Fruit fly (Drosophila melanogaster) whole organism, embryonic: ENCODE data around the gene Hacd1.

ENCODE experiments used
- Asciz ChIP-seq: fragments of 200-800 bp; sonication (Bioruptor generic); optimal IDR thresholded peaks from 2 replicates; lab custom pipeline; 2017; ENCODE audit warnings: missing biosample characterization, mild to moderate bottlenecking, missing genetic modification characterization, missing genetic modification reagents
- B-H1 ChIP-seq: fragments of 200-800 bp; sonication (Bioruptor generic); IDR thresholded peaks from 3 replicates; pipeline ENCODE4 v1.3.6; 2022; ENCODE audit warnings: missing biosample characterization, missing genetic modification characterization
- CG10147 ChIP-seq: fragments of 200-800 bp; sonication (Bioruptor generic); optimal IDR thresholded peaks from 2 replicates; lab custom pipeline; 2019; ENCODE audit warnings: missing biosample characterization, mild to moderate bottlenecking, missing genetic modification characterization, moderate library complexity
- CG10462 ChIP-seq: fragments of 200-800 bp; sonication (Bioruptor generic); optimal IDR thresholded peaks from 2 replicates; lab custom pipeline; 2016; ENCODE audit warnings: missing biosample characterization, missing genetic modification characterization
- CG11723 ChIP-seq: fragments of 200-800 bp; sonication (Bioruptor generic); optimal IDR thresholded peaks from 2 replicates; lab custom pipeline; 2017; ENCODE audit warnings: missing biosample characterization, mild to moderate bottlenecking, missing genetic modification characterization
- CG1233 ChIP-seq: fragments of 200-800 bp; sonication (Bioruptor generic); optimal IDR thresholded peaks from 4 replicates; lab custom pipeline; 2018; ENCODE audit warnings: missing biosample characterization, mild to moderate bottlenecking, missing genetic modification characterization
- CG13123 ChIP-seq: fragments of 200-800 bp; sonication (Bioruptor generic); optimal IDR thresholded peaks from 2 replicates; lab custom pipeline; 2016; ENCODE audit warnings: missing biosample characterization, missing genetic modification characterization
- CG13894 ChIP-seq: fragments of 200-800 bp; sonication (Bioruptor generic); optimal IDR thresholded peaks from 3 replicates; lab custom pipeline; 2018; ENCODE audit warnings: missing biosample characterization, mild to moderate bottlenecking, missing genetic modification characterization, moderate library complexity
- CG15073 ChIP-seq: fragments of 200-800 bp; sonication (Bioruptor generic); optimal IDR thresholded peaks from 2 replicates; lab custom pipeline; 2016; ENCODE audit warnings: missing biosample characterization, missing genetic modification characterization
- CG15479 ChIP-seq: fragments of 200-800 bp; sonication (Bioruptor generic); optimal IDR thresholded peaks from 3 replicates; lab custom pipeline; 2019; ENCODE audit warnings: missing biosample characterization, mild to moderate bottlenecking, missing genetic modification characterization, moderate library complexity
- CG17568 ChIP-seq: fragments of 200-800 bp; sonication (Bioruptor generic); optimal IDR thresholded peaks from 2 replicates; lab custom pipeline; 2018; ENCODE audit warnings: missing biosample characterization, mild to moderate bottlenecking, missing genetic modification characterization, moderate library complexity
- CG17802 ChIP-seq: fragments of 200-800 bp; sonication (Bioruptor generic); optimal IDR thresholded peaks from 2 replicates; lab custom pipeline; 2018; ENCODE audit warnings: missing biosample characterization, mild to moderate bottlenecking, missing genetic modification characterization, moderate library complexity
- CG18764 ChIP-seq: fragments of 200-800 bp; sonication (Bioruptor generic); optimal IDR thresholded peaks from 3 replicates; lab custom pipeline; 2016; ENCODE audit warnings: missing biosample characterization, missing genetic modification characterization
- CG2129 ChIP-seq: fragments of 200-800 bp; sonication (Bioruptor generic); IDR thresholded peaks from 2 replicates; pipeline ENCODE4 v1.3.6; 2022; ENCODE audit warnings: missing biosample characterization, missing genetic modification characterization; ENCODE audit not compliant: partially characterized antibody
- CG2712 ChIP-seq: fragments of 200-800 bp; optimal IDR thresholded peaks from 3 replicates; lab custom pipeline; 2019; ENCODE audit warnings: missing biosample characterization, mild to moderate bottlenecking, missing genetic modification characterization, moderate library complexity
- CG31224 ChIP-seq: fragments of 200-800 bp; sonication (Bioruptor generic); IDR thresholded peaks from 2 replicates; pipeline ENCODE4 v1.3.6; 2022; ENCODE audit warnings: missing biosample characterization, missing genetic modification characterization
- CG32532 ChIP-seq: fragments of 200-800 bp; sonication (Bioruptor generic); IDR thresholded peaks from 2 replicates; pipeline ENCODE4 v1.3.6; 2022; ENCODE audit warnings: missing biosample characterization, missing genetic modification characterization
- CG3407 ChIP-seq: fragments of 200-800 bp; sonication (Bioruptor generic); optimal IDR thresholded peaks from 2 replicates; lab custom pipeline; 2018; ENCODE audit warnings: missing biosample characterization, mild to moderate bottlenecking, missing genetic modification characterization
- CG34376 ChIP-seq: fragments of 200-800 bp; sonication (Bioruptor generic); optimal IDR thresholded peaks from 2 replicates; lab custom pipeline; 2018; ENCODE audit warnings: missing biosample characterization, mild to moderate bottlenecking, missing genetic modification characterization
- CG34422 ChIP-seq: fragments of 200-800 bp; sonication (Bioruptor generic); IDR thresholded peaks from 3 replicates; pipeline ENCODE4 v1.3.6; 2022; ENCODE audit warnings: missing biosample characterization, missing genetic modification characterization
- CG4617 ChIP-seq: fragments of 200-800 bp; sonication (Bioruptor generic); optimal IDR thresholded peaks from 3 replicates; lab custom pipeline; 2016; ENCODE audit warnings: missing biosample characterization, missing genetic modification characterization, borderline replicate concordance
- CG6689 ChIP-seq: fragments of 200-800 bp; sonication (Bioruptor generic); IDR thresholded peaks from 2 replicates; pipeline ENCODE4 v1.3.6; 2022; ENCODE audit warnings: missing biosample characterization, missing genetic modification characterization
- CG8290 ChIP-seq, 3 experiments: fragments of 200-800 bp; sonication (Bioruptor generic); optimal IDR thresholded peaks; 2 replicates each; lab custom pipeline; 2016 to 2019; ENCODE audit warnings: missing biosample characterization in 3 of 3, missing genetic modification characterization in 3 of 3, mild to moderate bottlenecking in 2 of 3, moderate library complexity in 1 of 3
- CG8924 ChIP-seq: fragments of 200-800 bp; optimal IDR thresholded peaks from 3 replicates; lab custom pipeline; 2019; ENCODE audit warnings: missing biosample characterization, mild to moderate bottlenecking, missing genetic modification characterization, moderate library complexity
- CG9727 ChIP-seq: fragments of 200-800 bp; sonication (Bioruptor generic); optimal IDR thresholded peaks from 3 replicates; lab custom pipeline; 2017; ENCODE audit warnings: missing biosample characterization, mild to moderate bottlenecking, missing genetic modification characterization
- E2f2 ChIP-seq: fragments of 200-800 bp; sonication (Bioruptor generic); IDR thresholded peaks from 2 replicates; pipeline ENCODE4 v1.3.6; 2022; ENCODE audit warnings: missing biosample characterization, missing genetic modification characterization
- HmgZ ChIP-seq: fragments of 200-800 bp; sonication (Bioruptor generic); optimal IDR thresholded peaks from 2 replicates; lab custom pipeline; 2018; ENCODE audit warnings: missing biosample characterization, mild to moderate bottlenecking, missing genetic modification characterization
- Med ChIP-seq: fragments of 200-800 bp; sonication (Bioruptor generic); peaks from one replicate; lab custom pipeline; 2016; ENCODE audit warnings: missing biosample characterization, missing genetic modification characterization, mild to moderate bottlenecking, inconsistent platforms, moderate library complexity
- NK7.1 ChIP-seq: fragments of 200-800 bp; sonication (Bioruptor generic); optimal IDR thresholded peaks from 3 replicates; lab custom pipeline; 2016; ENCODE audit warnings: missing biosample characterization, missing genetic modification characterization
- Nf-YB ChIP-seq: fragments of 200-800 bp; sonication (Bioruptor generic); optimal IDR thresholded peaks from 3 replicates; lab custom pipeline; 2019; ENCODE audit warnings: missing biosample characterization, mild to moderate bottlenecking, missing genetic modification characterization, moderate library complexity
- Oli ChIP-seq: fragments of 200-800 bp; sonication (Bioruptor generic); optimal IDR thresholded peaks from 2 replicates; lab custom pipeline; 2018; ENCODE audit warnings: missing biosample characterization, mild to moderate bottlenecking, missing genetic modification characterization, moderate library complexity
- Rx ChIP-seq: fragments of 200-800 bp; sonication (Bioruptor generic); IDR thresholded peaks from 2 replicates; pipeline ENCODE4 v1.3.6; 2022; ENCODE audit warnings: missing biosample characterization, missing genetic modification characterization
- Taf1 ChIP-seq: fragments of 200-800 bp; sonication (Bioruptor generic); IDR thresholded peaks from 2 replicates; pipeline ENCODE4 v1.3.6; 2022; ENCODE audit warnings: missing biosample characterization, missing genetic modification characterization
- ac ChIP-seq: fragments of 200-800 bp; sonication (Bioruptor generic); optimal IDR thresholded peaks from 3 replicates; lab custom pipeline; 2017; ENCODE audit warnings: missing biosample characterization, mild to moderate bottlenecking, missing genetic modification characterization
- ash1 ChIP-seq: fragments of 200-800 bp; sonication (Bioruptor generic); optimal IDR thresholded peaks from 2 replicates; lab custom pipeline; 2018; ENCODE audit warnings: missing biosample characterization, mild to moderate bottlenecking, missing genetic modification characterization
- br ChIP-seq: fragments of >200 bp; optimal IDR thresholded peaks from 2 replicates; lab custom pipeline; 2017
- cato ChIP-seq: fragments of 200-800 bp; sonication (Bioruptor generic); optimal IDR thresholded peaks from 2 replicates; lab custom pipeline; 2016; ENCODE audit warnings: missing biosample characterization, missing genetic modification characterization, borderline replicate concordance
- dm ChIP-seq: fragments of 200-800 bp; sonication (Bioruptor generic); optimal IDR thresholded peaks from 3 replicates; lab custom pipeline; 2016; ENCODE audit warnings: missing biosample characterization, missing genetic modification characterization
- emc ChIP-seq: fragments of 200-800 bp; sonication (Bioruptor generic); optimal IDR thresholded peaks from 2 replicates; lab custom pipeline; 2016; ENCODE audit warnings: missing biosample characterization, missing genetic modification characterization
- esg ChIP-seq: fragments of 200-800 bp; sonication (Bioruptor generic); conservative IDR thresholded peaks from 2 replicates; pipeline ENCODE4 v1.3.6; 2022; ENCODE audit warnings: missing biosample characterization, missing genetic modification characterization
- fd102C ChIP-seq: fragments of 200-800 bp; sonication (Bioruptor generic); optimal IDR thresholded peaks from 2 replicates; lab custom pipeline; 2018; ENCODE audit warnings: missing biosample characterization, mild to moderate bottlenecking, missing genetic modification characterization, moderate library complexity
- gcm ChIP-seq: fragments of 200-800 bp; sonication (Bioruptor generic); optimal IDR thresholded peaks from 2 replicates; lab custom pipeline; 2019; ENCODE audit warnings: missing biosample characterization, mild to moderate bottlenecking, missing genetic modification characterization, moderate library complexity
- gem ChIP-seq: fragments of 200-800 bp; sonication (Bioruptor generic); optimal IDR thresholded peaks from 2 replicates; lab custom pipeline; 2019; ENCODE audit warnings: missing biosample characterization, mild to moderate bottlenecking, missing genetic modification characterization, moderate library complexity
- gsb-n ChIP-seq: fragments of 200-800 bp; sonication (Bioruptor generic); optimal IDR thresholded peaks from 3 replicates; lab custom pipeline; 2018; ENCODE audit warnings: missing biosample characterization, mild to moderate bottlenecking, missing genetic modification characterization
- ind ChIP-seq: fragments of 200-800 bp; sonication (Bioruptor generic); optimal IDR thresholded peaks from 3 replicates; lab custom pipeline; 2016; ENCODE audit warnings: missing biosample characterization, missing genetic modification characterization
- insv ChIP-seq, 2 experiments: fragments of 200-800 bp; sonication (Bioruptor generic); optimal IDR thresholded peaks; 3 replicates each; lab custom pipeline; 2016 to 2018; ENCODE audit warnings: missing biosample characterization in 2 of 2, missing genetic modification characterization in 2 of 2
- lmd ChIP-seq: fragments of 200-800 bp; sonication (Bioruptor generic); IDR thresholded peaks from 2 replicates; pipeline ENCODE4 v1.3.6; 2022; ENCODE audit warnings: missing biosample characterization, missing genetic modification characterization
- nmo ChIP-seq: fragments of 200-800 bp; sonication (Bioruptor generic); optimal IDR thresholded peaks from 2 replicates; lab custom pipeline; 2018; ENCODE audit warnings: missing biosample characterization, mild to moderate bottlenecking, missing genetic modification characterization, moderate library complexity
- otp ChIP-seq: fragments of 200-800 bp; sonication (Bioruptor generic); IDR thresholded peaks from 3 replicates; pipeline ENCODE4, ENCODE4 v1.3.6; 2022; ENCODE audit warnings: missing biosample characterization, missing genetic modification characterization
- schlank ChIP-seq: fragments of 200-800 bp; sonication (Bioruptor generic); optimal IDR thresholded peaks from 2 replicates; lab custom pipeline; 2018; ENCODE audit warnings: missing biosample characterization, mild to moderate bottlenecking, missing genetic modification characterization
- sr ChIP-seq: fragments of 200-800 bp; sonication (Bioruptor generic); IDR thresholded peaks from 3 replicates; pipeline ENCODE4 v1.3.6; 2022; ENCODE audit warnings: missing biosample characterization, missing genetic modification characterization
- wor ChIP-seq: fragments of 200-800 bp; sonication (Bioruptor generic); IDR thresholded peaks from 2 replicates; pipeline ENCODE4 v1.3.6; 2022; ENCODE audit warnings: missing biosample characterization, missing genetic modification characterization

Hacd1 gene

DNA sequence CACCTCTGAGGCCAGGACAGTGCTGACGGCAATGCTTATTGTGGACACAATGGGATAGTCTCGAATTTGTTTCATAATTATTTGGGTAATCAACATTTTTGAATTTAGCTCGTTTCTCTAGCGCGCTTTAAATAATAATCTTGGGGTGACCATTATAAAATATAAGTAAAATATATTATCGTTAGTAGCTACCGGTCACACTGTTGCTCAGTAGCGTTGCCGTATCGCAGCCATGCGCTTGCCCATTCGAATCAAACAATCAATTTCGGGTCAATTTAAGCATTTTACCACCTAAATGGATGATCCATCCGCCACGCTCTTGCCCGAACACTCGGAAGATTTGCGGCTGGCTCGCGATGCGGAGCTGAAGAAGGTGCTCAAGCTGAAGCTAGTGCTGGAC lies 12.3 kb downstream of the Hacd1 start, which contains the start of the genes zuc and dgt2 (continued):
- TF ChIP-seq CG13894 (tag; lab: Kevin White, UChicago) (no peak), gsb-n (tag; lab: Kevin White, UChicago) (no peak), insv (GFP tag; optimal IDR thresholded peaks at IDR 0.05; lab: Kevin White, UChicago) (no peak), CG34422 (GFP tag; lab: Robert Waterston, UW) (no peak), HmgZ (tag; lab: Kevin White, UChicago) (peak; percentile 28), CG3407 (GFP tag; lab: Kevin White, UChicago) (no peak), CG31224 (GFP tag; lab: Robert Waterston, UW) (no peak), CG18764 (no peak), Rx (GFP tag; lab: Robert Waterston, UW) (no peak), emc (GFP tag; lab: Kevin White, UChicago) (no peak), lmd (GFP tag; lab: Robert Waterston, UW) (no peak), Nf-YB (no peak), CG2129 (no peak), Oli (no peak), Taf1 (GFP tag; lab: Robert Waterston, UW) (no peak), cato (GFP tag; lab: Kevin White, UChicago) (no peak), ac (GFP tag; lab: Kevin White, UChicago) (no peak), CG2712 (tag; lab: Kevin White, UChicago) (no peak), esg (GFP tag; lab: Robert Waterston, UW) (no peak), CG11723 (GFP tag; lab: Kevin White, UChicago) (no peak), sr (GFP tag; lab: Robert Waterston, UW) (no peak), CG8924 (tag; lab: Kevin White, UChicago) (peak; percentile 10), E2f2 (GFP tag; lab: Robert Waterston, UW) (peak; percentile 92), NK7.1 (GFP tag; lab: Kevin White, UChicago) (no peak), gcm (no peak), CG13123 (GFP tag; lab: Kevin White, UChicago) (no peak), B-H1 (GFP tag; lab: Robert Waterston, UW) (no peak), CG4617 (GFP tag; lab: Kevin White, UChicago) (peak; percentile 76), CG34376 (GFP tag; lab: Kevin White, UChicago) (peak; percentile 15), ash1 (GFP tag; lab: Kevin White, UChicago) (no peak), schlank (tag; lab: Kevin White, UChicago) (no peak), CG10462 (no peak), CG15479 (no peak), otp (GFP tag; lab: Robert Waterston, UW) (no peak), dm (GFP tag; lab: Kevin White, UChicago) (no peak), gem (tag; lab: Kevin White, UChicago) (no peak), CG17568 (GFP tag; lab: Kevin White, UChicago) (no peak), CG9727 (no peak), ind (GFP tag; lab: Kevin White, UChicago) (no peak), CG32532 (GFP tag; lab: Robert Waterston, UW) (no peak), wor (no peak), CG17802 (no peak), br (lab: Kevin White, UChicago) (no peak), Med (GFP tag; lab: Kevin White, UChicago) (peak; percentile 72), CG10147 (GFP tag; lab: Kevin White, UChicago) (no peak), CG8290 (GFP tag; optimal IDR thresholded peaks at IDR 0.05; lab: Kevin White, UChicago) (no peak), CG8290 (tag; optimal IDR thresholded peaks at IDR 0.05; lab: Kevin White, UChicago) (no peak), Asciz (GFP tag; lab: Kevin White, UChicago) (no peak), nmo (GFP tag; lab: Kevin White, UChicago) (peak; percentile 6), CG15073 (GFP tag; lab: Kevin White, UChicago) (no peak), CG1233 (GFP tag; lab: Kevin White, UChicago) (no peak), CG6689 (GFP tag; lab: Robert Waterston, UW) (no peak), fd102C (no peak)
